Worm (Caenorhabditis elegans) whole organism, L1 larva: Measurements from ENCODE around the gene smoc-1.

Experiments used
- ceh-8 ChIP-seq: fragments of 200-800 bp; sonication (Bioruptor generic); optimal IDR thresholded peaks from 2 replicates; lab custom pipeline; 2018; ENCODE audit warnings: mild to moderate bottlenecking, missing genetic modification characterization, moderate library complexity, missing compliant biosample characterization
- jun-1 ChIP-seq: fragments of 150-350 bp; optimal IDR thresholded peaks from 2 replicates; lab custom pipeline; 2014; ENCODE audit warnings: missing biosample characterization, missing genetic modification reagents, missing genetic modification characterization
- lin-13 ChIP-seq: fragments of 150-350 bp; optimal IDR thresholded peaks from 2 replicates; lab custom pipeline; 2014; ENCODE audit warnings: missing biosample characterization, missing genetic modification reagents, missing genetic modification characterization
- lin-15B ChIP-seq: fragments of 150-350 bp; sonication (generic microtip); optimal IDR thresholded peaks from 3 replicates; lab custom pipeline; 2014; ENCODE audit warnings: missing biosample characterization, missing genetic modification characterization
- lin-39 ChIP-seq: fragments of 150-350 bp; optimal IDR thresholded peaks from 2 replicates; lab custom pipeline; 2014; ENCODE audit warnings: missing biosample characterization, missing genetic modification reagents, missing genetic modification characterization
- lsy-2 ChIP-seq, 2 experiments: fragments of 150-350 bp; optimal IDR thresholded peaks; 2 replicates each; lab custom pipeline; 2014; ENCODE audit warnings: missing biosample characterization in 2 of 2, missing genetic modification characterization in 2 of 2
- nhr-28 ChIP-seq: fragments of 150-350 bp; optimal IDR thresholded peaks from 2 replicates; lab custom pipeline; 2014; ENCODE audit warnings: missing biosample characterization, missing genetic modification characterization
- nhr-71 ChIP-seq: sonication (generic microtip); optimal IDR thresholded peaks from 2 replicates; lab custom pipeline; 2016; ENCODE audit warnings: mild to moderate bottlenecking, missing genetic modification characterization, moderate library complexity, missing compliant biosample characterization
- snpc-4 ChIP-seq: fragments of 150-350 bp; optimal IDR thresholded peaks from 2 replicates; lab custom pipeline; 2014; ENCODE audit warnings: missing biosample characterization, missing genetic modification characterization
- unc-62 ChIP-seq: fragments of 150-350 bp; optimal IDR thresholded peaks from 2 replicates; lab custom pipeline; 2014; ENCODE audit warnings: missing biosample characterization, missing genetic modification reagents, missing genetic modification characterization

- TF ChIP-seq lin-15B (tag; lab: Kevin White, UChicago) (no peak), jun-1 (tag; lab: Kevin White, UChicago) (no peak), nhr-71 (tag; lab: Kevin White, UChicago) (no peak), lsy-2 (tag; optimal IDR thresholded peaks at IDR 0.05; lab: Kevin White, UChicago) (no peak), lin-13 (GFP tag; lab: Kevin White, UChicago) (no peak), unc-62 (no peak), nhr-28 (tag; lab: Kevin White, UChicago) (no peak), snpc-4 (tag; lab: Kevin White, UChicago) (no peak), lin-39 (no peak), ceh-8 (GFP tag; lab: Kevin White, UChicago) (no peak)
Observed at ce11 chrV:11741078-11741477, 16.4 kb upstream of the smoc-1 start.
